Worm (Caenorhabditis elegans) whole organism, L4 larva: ENCODE results near the gene Y46E12BL.2.

Experiments
- D1046.2 ChIP-seq: fragments of 200-800 bp; sonication (Bioruptor generic); IDR thresholded peaks from 2 replicates; pipeline ENCODE4 v1.3.6; 2022; ENCODE audit warnings: missing genetic modification characterization, missing compliant biosample characterization
- F10B5.3 ChIP-seq: sonication (generic microtip); optimal IDR thresholded peaks from 2 replicates; lab custom pipeline; 2016; ENCODE audit warnings: mild to moderate bottlenecking, missing genetic modification characterization, missing compliant biosample characterization
- F37D6.2 ChIP-seq: sonication (generic microtip); optimal IDR thresholded peaks from 2 replicates; lab custom pipeline; 2016; ENCODE audit warnings: mild to moderate bottlenecking, missing genetic modification characterization, missing compliant biosample characterization
- F44E2.7 ChIP-seq: fragments of 200-800 bp; sonication (Bioruptor generic); IDR thresholded peaks from 2 replicates; pipeline ENCODE4 v2.1.2; 2022; ENCODE audit warnings: missing genetic modification characterization, missing compliant biosample characterization
- Y105C5A.15 ChIP-seq: fragments of 200-800 bp; sonication (Bioruptor generic); IDR thresholded peaks from 2 replicates; pipeline ENCODE4 v1.3.6; 2022; ENCODE audit warnings: missing genetic modification characterization, missing compliant biosample characterization
- Y75B8A.6 ChIP-seq: fragments of 200-800 bp; sonication (Bioruptor generic); IDR thresholded peaks from 2 replicates; pipeline ENCODE4 v1.3.6; 2022; ENCODE audit warnings: missing genetic modification reagents, missing genetic modification characterization, missing compliant biosample characterization
- ZK546.5 ChIP-seq, 2 experiments: sonication (generic microtip); optimal IDR thresholded peaks; 2 replicates each; lab custom pipeline; 2017; ENCODE audit warnings: missing biosample characterization in 2 of 2, missing genetic modification characterization in 2 of 2
- aha-1 ChIP-seq: fragments of 150-350 bp; peaks from one replicate; lab custom pipeline; 2014; ENCODE audit warnings: missing biosample characterization, missing genetic modification characterization
- aly-2 ChIP-seq: sonication (generic microtip); optimal IDR thresholded peaks from 2 replicates; lab custom pipeline; 2018; ENCODE audit warnings: missing biosample characterization, missing genetic modification characterization
- ceh-32 ChIP-seq: sonication (generic microtip); optimal IDR thresholded peaks from 2 replicates; lab custom pipeline; 2016; ENCODE audit warnings: mild to moderate bottlenecking, missing genetic modification characterization, missing compliant biosample characterization; ENCODE audit not compliant: poor library complexity
- ceh-44 ChIP-seq: fragments of 200-800 bp; sonication (Bioruptor generic); IDR thresholded peaks from 2 replicates; pipeline ENCODE4 v1.3.6; 2022; ENCODE audit warnings: missing genetic modification reagents, missing genetic modification characterization, missing compliant biosample characterization
- ceh-82 ChIP-seq: sonication (generic microtip); optimal IDR thresholded peaks from 2 replicates; lab custom pipeline; 2017; ENCODE audit warnings: missing biosample characterization, missing genetic modification characterization
- ces-1 ChIP-seq: fragments of 150-350 bp; sonication (generic microtip); optimal IDR thresholded peaks from 4 replicates; lab custom pipeline; 2014; ENCODE audit warnings: missing biosample characterization, missing genetic modification reagents, missing genetic modification characterization
- ctbp-1 ChIP-seq: fragments of 200-800 bp; sonication (Bioruptor generic); IDR thresholded peaks from 2 replicates; pipeline ENCODE4 v1.3.6; 2022; ENCODE audit warnings: missing genetic modification reagents, missing genetic modification characterization, missing compliant biosample characterization
- daf-16 ChIP-seq, 3 experiments: sonication (generic microtip); optimal IDR thresholded peaks; 2 replicates each; lab custom pipeline; 2016 to 2017; ENCODE audit warnings: missing genetic modification characterization in 3 of 3, missing genetic modification reagents in 3 of 3, mild to moderate bottlenecking in 2 of 3, missing compliant biosample characterization in 2 of 3, missing biosample characterization in 1 of 3, moderate library complexity in 1 of 3
- dmd-9 ChIP-seq: fragments of 200-800 bp; sonication (Bioruptor generic); IDR thresholded peaks from 2 replicates; pipeline ENCODE4 v1.3.6; 2022; ENCODE audit warnings: missing genetic modification reagents, missing genetic modification characterization, missing compliant biosample characterization
- dpl-1 ChIP-seq: fragments of 150-350 bp; optimal IDR thresholded peaks from 2 replicates; lab custom pipeline; 2014; ENCODE audit warnings: missing biosample characterization, missing genetic modification reagents, missing genetic modification characterization
- duxl-1 ChIP-seq: sonication (generic microtip); optimal IDR thresholded peaks from 2 replicates; lab custom pipeline; 2016; ENCODE audit warnings: mild to moderate bottlenecking, missing genetic modification characterization, moderate library complexity, missing compliant biosample characterization; ENCODE audit not compliant: poor library complexity
- dve-1 ChIP-seq: sonication (generic microtip); optimal IDR thresholded peaks from 2 replicates; lab custom pipeline; 2017; ENCODE audit warnings: antibody characterized with exemption, mild to moderate bottlenecking, missing genetic modification characterization, missing compliant biosample characterization; ENCODE audit not compliant: insufficient read depth
- gei-8 ChIP-seq: fragments of 200-800 bp; sonication (Bioruptor generic); optimal IDR thresholded peaks from 2 replicates; lab custom pipeline; 2018; ENCODE audit warnings: mild to moderate bottlenecking, missing genetic modification characterization, missing compliant biosample characterization
- hlh-30 ChIP-seq: sonication (generic microtip); optimal IDR thresholded peaks from 2 replicates; lab custom pipeline; 2017; ENCODE audit warnings: antibody characterized with exemption, mild to moderate bottlenecking, missing genetic modification characterization, missing compliant biosample characterization; ENCODE audit not compliant: insufficient read depth
- hmg-1.1 ChIP-seq: fragments of 200-800 bp; sonication (Bioruptor generic); IDR thresholded peaks from 2 replicates; pipeline ENCODE4 v1.3.6; 2022; ENCODE audit warnings: missing genetic modification reagents, missing genetic modification characterization, missing compliant biosample characterization
- jun-1 ChIP-seq: fragments of 150-350 bp; optimal IDR thresholded peaks from 2 replicates; lab custom pipeline; 2014; ENCODE audit warnings: missing biosample characterization, missing genetic modification reagents, missing genetic modification characterization
- lim-7 ChIP-seq: fragments of 200-800 bp; sonication (Bioruptor generic); IDR thresholded peaks from 2 replicates; pipeline ENCODE4 v1.3.6; 2022; ENCODE audit warnings: missing genetic modification characterization, missing compliant biosample characterization
- lin-1 ChIP-seq: fragments of 200-800 bp; sonication (Bioruptor generic); IDR thresholded peaks from 2 replicates; pipeline ENCODE4 v1.3.6; 2022; ENCODE audit warnings: missing genetic modification reagents, missing genetic modification characterization, missing compliant biosample characterization
- lin-13 ChIP-seq: fragments of 150-350 bp; optimal IDR thresholded peaks from 2 replicates; lab custom pipeline; 2014; ENCODE audit warnings: missing biosample characterization, missing genetic modification reagents, missing genetic modification characterization
- lin-15B ChIP-seq: fragments of 150-350 bp; sonication (generic microtip); optimal IDR thresholded peaks from 3 replicates; lab custom pipeline; 2014; ENCODE audit warnings: missing biosample characterization, missing genetic modification characterization
- lin-29 ChIP-seq: fragments of 200-800 bp; sonication (Bioruptor generic); IDR thresholded peaks from 2 replicates; pipeline ENCODE4 v1.3.6; 2022; ENCODE audit warnings: missing genetic modification reagents, missing genetic modification characterization, missing compliant biosample characterization
- lin-38 ChIP-seq: fragments of 200-800 bp; sonication (Bioruptor generic); IDR thresholded peaks from 2 replicates; pipeline ENCODE4 v1.3.6; 2022; ENCODE audit warnings: missing genetic modification reagents, missing genetic modification characterization, missing compliant biosample characterization
- lir-3 ChIP-seq: sonication (generic microtip); optimal IDR thresholded peaks from 2 replicates; lab custom pipeline; 2016; ENCODE audit warnings: mild to moderate bottlenecking, missing genetic modification characterization, missing compliant biosample characterization
- madf-9 ChIP-seq: fragments of 200-800 bp; sonication (Bioruptor generic); conservative IDR thresholded peaks from 2 replicates; pipeline ENCODE4 v1.3.6; 2022; ENCODE audit warnings: missing genetic modification reagents, missing genetic modification characterization, missing compliant biosample characterization
- mdl-1 ChIP-seq, 2 experiments: fragments of 150-350 bp in 1 of 2; sonication (generic microtip) in 1 of 2; optimal IDR thresholded peaks; 2 replicates each; lab custom pipeline; 2014 to 2017; ENCODE audit warnings: missing biosample characterization in 2 of 2, missing genetic modification characterization in 2 of 2
- mdt-29 ChIP-seq: fragments of 200-800 bp; sonication (Bioruptor generic); IDR thresholded peaks from 2 replicates; pipeline ENCODE4 v1.3.6; 2022; ENCODE audit warnings: missing genetic modification reagents, missing genetic modification characterization, missing compliant biosample characterization
- mep-1 ChIP-seq: fragments of 150-350 bp; sonication (generic microtip); optimal IDR thresholded peaks from 3 replicates; lab custom pipeline; 2014; ENCODE audit warnings: missing biosample characterization, missing genetic modification characterization
- nhr-10 ChIP-seq: fragments of 150-350 bp; optimal IDR thresholded peaks from 2 replicates; lab custom pipeline; 2014; ENCODE audit warnings: missing biosample characterization, missing genetic modification characterization
- nhr-102 ChIP-seq: sonication (generic microtip); optimal IDR thresholded peaks from 2 replicates; lab custom pipeline; 2016; ENCODE audit warnings: mild to moderate bottlenecking, missing genetic modification characterization, moderate library complexity, missing compliant biosample characterization
- nhr-111 ChIP-seq: fragments of 200-800 bp; sonication (Bioruptor generic); optimal IDR thresholded peaks from 2 replicates; lab custom pipeline; 2018; ENCODE audit warnings: mild to moderate bottlenecking, missing genetic modification characterization, missing compliant biosample characterization
- nhr-25 ChIP-seq: sonication (generic microtip); optimal IDR thresholded peaks from 2 replicates; lab custom pipeline; 2017; ENCODE audit warnings: missing genetic modification characterization, mild to moderate bottlenecking, missing compliant biosample characterization, antibody characterized with exemption, moderate library complexity, borderline replicate concordance; ENCODE audit not compliant: insufficient read depth
- nhr-41 ChIP-seq: fragments of 200-800 bp; sonication (Bioruptor generic); IDR thresholded peaks from 2 replicates; pipeline ENCODE4 v1.3.6; 2022; ENCODE audit warnings: missing genetic modification reagents, missing genetic modification characterization, missing compliant biosample characterization
- nhr-42 ChIP-seq: fragments of 200-800 bp; sonication (Bioruptor generic); IDR thresholded peaks from 2 replicates; pipeline ENCODE4 v1.3.6; 2022; ENCODE audit warnings: missing genetic modification characterization, missing compliant biosample characterization
- nhr-76 ChIP-seq: fragments of 150-350 bp; optimal IDR thresholded peaks from 2 replicates; lab custom pipeline; 2014; ENCODE audit warnings: missing biosample characterization, missing genetic modification characterization
- rbr-2 ChIP-seq: sonication (generic microtip); optimal IDR thresholded peaks from 2 replicates; lab custom pipeline; 2016; ENCODE audit warnings: missing genotype, missing genetic modification characterization, missing compliant biosample characterization
- saeg-2 ChIP-seq: fragments of 200-800 bp; sonication (Bioruptor generic); IDR thresholded peaks from 2 replicates; pipeline ENCODE4 v1.3.6; 2022; ENCODE audit warnings: missing genetic modification reagents, missing genetic modification characterization, missing compliant biosample characterization
- skn-1 ChIP-seq: fragments of 150-350 bp; optimal IDR thresholded peaks from 2 replicates; lab custom pipeline; 2014; ENCODE audit warnings: missing biosample characterization, missing genetic modification characterization
- snpc-1.2 ChIP-seq: fragments of 200-800 bp; sonication (Bioruptor generic); IDR thresholded peaks from 2 replicates; pipeline ENCODE4 v1.3.6; 2022; ENCODE audit warnings: missing genetic modification reagents, missing genetic modification characterization, missing compliant biosample characterization
- snpc-4 ChIP-seq: fragments of 150-350 bp; optimal IDR thresholded peaks from 2 replicates; lab custom pipeline; 2014; ENCODE audit warnings: missing biosample characterization, missing genetic modification characterization
- unc-130 ChIP-seq: sonication (generic microtip); optimal IDR thresholded peaks from 2 replicates; lab custom pipeline; 2016; ENCODE audit warnings: missing genetic modification reagents, missing genetic modification characterization, missing compliant biosample characterization
- vab-7 ChIP-seq: fragments of 200-800 bp; sonication (Bioruptor generic); IDR thresholded peaks from 2 replicates; pipeline ENCODE4 v1.3.6; 2022; ENCODE audit warnings: missing genetic modification reagents, missing genetic modification characterization, missing compliant biosample characterization
- zfp-3 ChIP-seq: fragments of 200-800 bp; sonication (Bioruptor generic); conservative IDR thresholded peaks from 2 replicates; pipeline ENCODE4 v1.3.6; 2022; ENCODE audit warnings: missing genetic modification reagents, missing genetic modification characterization, missing compliant biosample characterization
- ztf-7 ChIP-seq: fragments of 150-350 bp; optimal IDR thresholded peaks from 2 replicates; lab custom pipeline; 2014; ENCODE audit warnings: missing biosample characterization, missing genetic modification characterization

The Y46E12BL.2 gene

DNA sequence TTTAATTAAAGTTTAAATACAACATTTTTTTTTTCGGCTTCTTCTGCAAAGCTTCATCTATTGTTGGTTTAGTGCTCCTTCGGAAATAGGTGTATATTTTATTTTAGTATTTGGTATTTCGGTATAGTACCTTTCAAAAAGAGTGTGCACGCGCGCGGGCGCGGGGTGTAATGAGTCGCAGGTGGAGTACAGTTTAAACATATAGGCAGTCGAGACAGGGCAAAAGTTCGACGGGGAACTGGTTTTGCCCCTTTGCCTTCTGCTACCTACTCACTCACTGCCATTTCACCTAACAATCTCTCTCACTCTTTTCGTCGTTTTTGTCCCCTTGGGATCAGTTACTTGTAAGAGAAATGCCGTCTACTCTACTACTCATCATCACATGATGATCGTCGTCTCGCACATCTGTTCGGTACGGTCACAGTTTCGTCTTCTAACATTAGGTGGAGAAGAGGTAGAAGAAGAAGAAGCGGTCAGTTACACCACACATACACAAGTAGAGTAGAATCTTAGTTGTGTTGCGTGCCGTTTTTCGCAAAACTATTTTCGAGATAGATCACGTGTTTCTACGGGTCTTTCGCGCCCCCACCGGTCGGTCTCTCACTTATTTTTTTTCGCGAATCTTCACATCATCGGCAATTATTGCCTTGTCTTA lies 20.4 kb upstream of the Y46E12BL.2 start:
- TF ChIP-seq lin-29 (GFP tag; lab: Robert Waterston, UW): no peak
- peak in 1 of 2 experiments; percentile 28 for TF ChIP-seq mdl-1 (tag; optimal IDR thresholded peaks at IDR 0.05; lab: Kevin White, UChicago)
- no peak for TF ChIP-seq zfp-3 (GFP tag; lab: Robert Waterston, UW)
- TF ChIP-seq lin-13: no peak
- TF ChIP-seq vab-7: no peak
- TF ChIP-seq D1046.2 (GFP tag; lab: Robert Waterston, UW): no peak
- TF ChIP-seq unc-130 (GFP tag; lab: Kevin White, UChicago): no peak
- no peak for TF ChIP-seq jun-1
- TF ChIP-seq mep-1 (tag; lab: Kevin White, UChicago): peak; percentile 54
- peak; percentile 71 for TF ChIP-seq hlh-30 (tag; lab: Kevin White, UChicago)
- TF ChIP-seq gei-8 (GFP tag; lab: Kevin White, UChicago): no peak
- no peak for TF ChIP-seq lin-1
- TF ChIP-seq madf-9 (GFP tag; lab: Robert Waterston, UW): peak; percentile 32; the same call in 1 of the 2 replicates
- no peak for TF ChIP-seq Y105C5A.15 (GFP tag; lab: Robert Waterston, UW)
- peak; percentile 56 for TF ChIP-seq nhr-10 (tag; lab: Kevin White, UChicago)
- no peak for TF ChIP-seq rbr-2 (tag; lab: Kevin White, UChicago)
- TF ChIP-seq lin-15B: no peak
- no peak for TF ChIP-seq F44E2.7
- TF ChIP-seq hmg-1.1: no peak
- TF ChIP-seq duxl-1 (tag; lab: Kevin White, UChicago): no peak
- TF ChIP-seq dpl-1 (GFP tag; lab: Kevin White, UChicago): no peak
- TF ChIP-seq nhr-41 (GFP tag; lab: Robert Waterston, UW): no peak
- TF ChIP-seq mdt-29 (GFP tag; lab: Robert Waterston, UW): no peak
- TF ChIP-seq nhr-111 (GFP tag; lab: Kevin White, UChicago): no peak
- no peak for TF ChIP-seq dve-1 (tag; lab: Kevin White, UChicago)
- TF ChIP-seq ceh-82 (tag; lab: Kevin White, UChicago): no peak
- TF ChIP-seq nhr-102: no peak
- no peak for TF ChIP-seq snpc-4
- TF ChIP-seq ctbp-1: no peak
- TF ChIP-seq skn-1 (tag; lab: Kevin White, UChicago): no peak
- no peak for TF ChIP-seq nhr-76 (tag; lab: Kevin White, UChicago)
- no peak for TF ChIP-seq Y75B8A.6 (GFP tag; lab: Robert Waterston, UW)
- no peak for TF ChIP-seq ces-1 (GFP tag; lab: Kevin White, UChicago)
- TF ChIP-seq ceh-44 (GFP tag; lab: Robert Waterston, UW): no peak
- TF ChIP-seq lin-38 (GFP tag; lab: Robert Waterston, UW): no peak
- TF ChIP-seq F10B5.3: no peak
- TF ChIP-seq lir-3 (tag; lab: Kevin White, UChicago): no peak
- TF ChIP-seq saeg-2 (GFP tag; lab: Robert Waterston, UW): no peak
- no peak for TF ChIP-seq dmd-9 (GFP tag; lab: Robert Waterston, UW)
- TF ChIP-seq aly-2: no peak
- no peak for TF ChIP-seq ceh-32 (tag; lab: Kevin White, UChicago)
- no peak for TF ChIP-seq lim-7
- peak; percentile 27 for TF ChIP-seq nhr-25
- no peak for TF ChIP-seq daf-16 (GFP tag; optimal IDR thresholded peaks at IDR 0.05; lab: Kevin White, UChicago)
- TF ChIP-seq daf-16 (tag; optimal IDR thresholded peaks at IDR 0.05; lab: Kevin White, UChicago): no peak
- peak; percentile 99 for TF ChIP-seq aha-1 (tag; lab: Kevin White, UChicago)
- TF ChIP-seq nhr-42: no peak; the same call in 1 of the 2 replicates
- no peak for TF ChIP-seq snpc-1.2 (GFP tag; lab: Robert Waterston, UW)
- no peak for TF ChIP-seq ZK546.5 (tag; optimal IDR thresholded peaks at IDR 0.05; lab: Kevin White, UChicago)
- TF ChIP-seq F37D6.2 (tag; lab: Kevin White, UChicago): no peak
- no peak for TF ChIP-seq ztf-7
